Fruit fly (Drosophila melanogaster): ENCODE measurements around the gene CG13643.

CG13643 gene

dm6 chr3R:24870389-24871048 lies 35.3 kb downstream of the CG13643 start, which contains the start of gene CycB3 (continued):
- TF ChIP-seq CG2678 (tag; optimal IDR thresholded peaks at IDR 0.05) = no peak
- no peak for TF ChIP-seq fu2 (GFP tag; optimal IDR thresholded peaks at IDR 0.05)
- no peak for TF ChIP-seq CG17568 (GFP tag; optimal IDR thresholded peaks at IDR 0.05)
- peak; percentile 43 for TF ChIP-seq sqz (GFP tag; optimal IDR thresholded peaks at IDR 0.05)
- TF ChIP-seq CG12659 (GFP tag; optimal IDR thresholded peaks at IDR 0.05) = peak; percentile 51
- no peak for TF ChIP-seq Ada2b (GFP tag; IDR thresholded peaks at IDR 0.05)
- no peak for TF ChIP-seq CG5953 (GFP tag; IDR thresholded peaks at IDR 0.05)
- TF ChIP-seq ranshi (GFP tag; IDR thresholded peaks at IDR 0.05) = no peak; the same call in 1 of the 2 replicates
- TF ChIP-seq CG14965 (GFP tag; optimal IDR thresholded peaks at IDR 0.05; ENCODE audit: borderline replicate concordance) = no peak
- TF ChIP-seq usp (GFP tag; optimal IDR thresholded peaks at IDR 0.05) = no peak
- TF ChIP-seq unc-4 (GFP tag; IDR thresholded peaks at IDR 0.05; ENCODE audit: partially characterized antibody) = 0 out of 2 replicates have a peak, but pooled peaks have one; percentile 27
- TF ChIP-seq CG7745 (tag; optimal IDR thresholded peaks at IDR 0.05) = no peak
- peak; percentile 71 for TF ChIP-seq twi (tag; optimal IDR thresholded peaks at IDR 0.05)
- peak; percentile 78 for TF ChIP-seq HLHmδ (GFP tag; optimal IDR thresholded peaks at IDR 0.05)
- no peak for TF ChIP-seq CG11398 (GFP tag; optimal IDR thresholded peaks at IDR 0.05)
- no peak for TF ChIP-seq CG34376 (GFP tag; optimal IDR thresholded peaks at IDR 0.05)
- TF ChIP-seq CG10959 (GFP tag; IDR thresholded peaks at IDR 0.05) = no peak
- TF ChIP-seq Bdp1 (GFP tag; optimal IDR thresholded peaks at IDR 0.05) = peak; percentile 31
- no peak for TF ChIP-seq Hr51 (GFP tag; optimal IDR thresholded peaks at IDR 0.05)
- no peak for TF ChIP-seq CG1529 (GFP tag; optimal IDR thresholded peaks at IDR 0.05)
- TF ChIP-seq Rx (GFP tag; IDR thresholded peaks at IDR 0.05) = no peak
- TF ChIP-seq CG11247 (GFP tag; IDR thresholded peaks at IDR 0.05) = no peak
- TF ChIP-seq zf30C (GFP tag; optimal IDR thresholded peaks at IDR 0.05) = peak; percentile 14
- no peak for TF ChIP-seq nau (GFP tag; optimal IDR thresholded peaks at IDR 0.05)
- TF ChIP-seq Aef1 (GFP tag; IDR thresholded peaks at IDR 0.05) = no peak
- TF ChIP-seq Mad (GFP tag; optimal IDR thresholded peaks at IDR 0.05) = no peak
- no peak for TF ChIP-seq CG16815 (GFP tag; optimal IDR thresholded peaks at IDR 0.05)
- no peak for TF ChIP-seq CG12744 (GFP tag; optimal IDR thresholded peaks at IDR 0.05)
- TF ChIP-seq kah (GFP tag; optimal IDR thresholded peaks at IDR 0.05) = no peak
- peak in 1 of 2 experiments; percentile 25 for TF ChIP-seq chif (GFP tag; optimal IDR thresholded peaks at IDR 0.05)
- TF ChIP-seq CG11085 (GFP tag; IDR thresholded peaks at IDR 0.05) = no peak
- TF ChIP-seq CG9727 (GFP tag; optimal IDR thresholded peaks at IDR 0.05) = peak; percentile 23
- no peak for TF ChIP-seq CG9215 (GFP tag; IDR thresholded peaks at IDR 0.05)
- peak; percentile 64 for TF ChIP-seq MESR4 (GFP tag; optimal IDR thresholded peaks at IDR 0.05)
- no peak for TF ChIP-seq lov (optimal IDR thresholded peaks at IDR 0.05)
- TF ChIP-seq lov (GFP tag; IDR thresholded peaks at IDR 0.05) = no peak
- no peak for TF ChIP-seq kay (GFP tag; optimal IDR thresholded peaks at IDR 0.05)
- TF ChIP-seq CG6272 (GFP tag; IDR thresholded peaks at IDR 0.05) = no peak
- TF ChIP-seq CG8359 (GFP tag; optimal IDR thresholded peaks at IDR 0.05; ENCODE audit: borderline replicate concordance) = no peak
- no peak for TF ChIP-seq Hr78 (GFP tag; optimal IDR thresholded peaks at IDR 0.05)
- no peak for TF ChIP-seq CG15073 (GFP tag; optimal IDR thresholded peaks at IDR 0.05)
- TF ChIP-seq CG2202 (tag; optimal IDR thresholded peaks at IDR 0.05) = no peak
- TF ChIP-seq E2f2 (GFP tag; IDR thresholded peaks at IDR 0.05) = peak; percentile 100
- no peak for TF ChIP-seq CG3065 (GFP tag; optimal IDR thresholded peaks at IDR 0.05)
- peak; percentile 19 for TF ChIP-seq CG4617 (GFP tag; optimal IDR thresholded peaks at IDR 0.05; ENCODE audit: borderline replicate concordance)
- no peak for TF ChIP-seq Awh (GFP tag; IDR thresholded peaks at IDR 0.05)
- peak; percentile 34 for TF ChIP-seq da (GFP tag; optimal IDR thresholded peaks at IDR 0.05)
- no peak for TF ChIP-seq CG8765 (GFP tag; IDR thresholded peaks at IDR 0.05)
- no peak for TF ChIP-seq fru (optimal IDR thresholded peaks at IDR 0.05)
- TF ChIP-seq Elba2 (GFP tag; optimal IDR thresholded peaks at IDR 0.05) = no peak
- TF ChIP-seq Six4 (GFP tag; optimal IDR thresholded peaks at IDR 0.05) = no peak
